Worm (Caenorhabditis elegans) whole organism, late embryonic: ENCODE data around the gene F44G3.7.

ENCODE experiments used
- T23F11.4 ChIP-seq: fragments of 200-800 bp; sonication (Bioruptor generic); optimal IDR thresholded peaks from 2 replicates; lab custom pipeline; 2018; ENCODE audit warnings: mild to moderate bottlenecking, missing genetic modification characterization, missing compliant biosample characterization
- ama-1 ChIP-seq: fragments of 150-350 bp; optimal IDR thresholded peaks from 2 replicates; lab custom pipeline; 2014
- ceh-24 ChIP-seq: sonication (generic microtip); optimal IDR thresholded peaks from 2 replicates; lab custom pipeline; 2016; ENCODE audit warnings: mild to moderate bottlenecking, missing genetic modification characterization, missing compliant biosample characterization
- ceh-30 ChIP-seq: fragments of 150-350 bp; optimal IDR thresholded peaks from 2 replicates; lab custom pipeline; 2014; ENCODE audit warnings: missing biosample characterization, missing genetic modification characterization
- fkh-10 ChIP-seq: fragments of 150-350 bp; optimal IDR thresholded peaks from 2 replicates; lab custom pipeline; 2014; ENCODE audit warnings: missing biosample characterization, missing genetic modification reagents, missing genetic modification characterization
- lim-6 ChIP-seq: sonication (generic microtip); optimal IDR thresholded peaks from 2 replicates; lab custom pipeline; 2016; ENCODE audit warnings: missing genetic modification characterization, missing compliant biosample characterization
- lin-11 ChIP-seq: fragments of 200-800 bp; sonication (Bioruptor generic); optimal IDR thresholded peaks from 2 replicates; lab custom pipeline; 2018; ENCODE audit warnings: mild to moderate bottlenecking, missing genetic modification characterization, missing compliant biosample characterization
- nfya-1 ChIP-seq: sonication (generic microtip); optimal IDR thresholded peaks from 2 replicates; lab custom pipeline; 2017; ENCODE audit warnings: missing genetic modification characterization, mild to moderate bottlenecking, missing compliant biosample characterization, antibody characterized with exemption, moderate library complexity
- sox-2 ChIP-seq: fragments of 200-800 bp; sonication (Bioruptor generic); IDR thresholded peaks from 2 replicates; pipeline ENCODE4 v1.3.6; 2022; ENCODE audit warnings: missing genetic modification reagents, missing genetic modification characterization, missing compliant biosample characterization

ce11 chrV:16158391-16158790 is 21.4 kb upstream of the F44G3.7 start, which contains the start of gene str-99:
- TF ChIP-seq ceh-30 (tag; lab: Kevin White, UChicago), result no peak
- TF ChIP-seq lim-6 (tag; lab: Kevin White, UChicago), result no peak
- no peak for TF ChIP-seq T23F11.4 (GFP tag; lab: Kevin White, UChicago)
- TF ChIP-seq lin-11 (tag; lab: Kevin White, UChicago), result no peak
- no peak for TF ChIP-seq nfya-1 (tag; lab: Kevin White, UChicago)
- TF ChIP-seq ama-1 (lab: Kevin White, UChicago), result no peak
- TF ChIP-seq sox-2 (GFP tag; lab: Robert Waterston, UW), result no peak
- TF ChIP-seq ceh-24 (tag; lab: Kevin White, UChicago), result no peak
- no peak for TF ChIP-seq fkh-10 (GFP tag; lab: Kevin White, UChicago)
